Worm (Caenorhabditis elegans) whole organism, L3 larva: ENCODE measurements around the gene T28C12.2.

ENCODE experiments used
- R02D3.7 ChIP-seq: fragments of 150-350 bp; optimal IDR thresholded peaks from 2 replicates; lab custom pipeline; 2014; ENCODE audit warnings: missing biosample characterization, missing genetic modification characterization
- ama-1 ChIP-seq: fragments of 150-350 bp; optimal IDR thresholded peaks from 2 replicates; lab custom pipeline; 2018
- ceh-9 ChIP-seq: sonication (generic microtip); optimal IDR thresholded peaks from 2 replicates; lab custom pipeline; 2018; ENCODE audit warnings: missing biosample characterization, missing genetic modification characterization
- jun-1 ChIP-seq: fragments of 150-350 bp; optimal IDR thresholded peaks from 2 replicates; lab custom pipeline; 2014; ENCODE audit warnings: missing biosample characterization, missing genetic modification reagents, missing genetic modification characterization
- nhr-25 ChIP-seq: sonication (generic microtip); optimal IDR thresholded peaks from 2 replicates; lab custom pipeline; 2017; ENCODE audit warnings: missing biosample characterization, missing genetic modification characterization
- nhr-28 ChIP-seq: fragments of 150-350 bp; optimal IDR thresholded peaks from 2 replicates; lab custom pipeline; 2014; ENCODE audit warnings: missing biosample characterization, missing genetic modification characterization
- nhr-76 ChIP-seq: fragments of 150-350 bp; sonication (generic microtip); optimal IDR thresholded peaks from 5 replicates; lab custom pipeline; 2014; ENCODE audit warnings: missing biosample characterization, missing genetic modification characterization
- nhr-77 ChIP-seq: fragments of 150-350 bp; optimal IDR thresholded peaks from 2 replicates; lab custom pipeline; 2014; ENCODE audit warnings: missing biosample characterization, missing genetic modification characterization
- pha-4 ChIP-seq: fragments of 150-350 bp; optimal IDR thresholded peaks from 2 replicates; lab custom pipeline; 2014; ENCODE audit warnings: missing biosample characterization, missing genetic modification reagents, missing genetic modification characterization
- snpc-4 ChIP-seq: fragments of 150-350 bp; optimal IDR thresholded peaks from 2 replicates; lab custom pipeline; 2014; ENCODE audit warnings: missing biosample characterization, missing genetic modification characterization
- ztf-11 ChIP-seq: fragments of 150-350 bp; optimal IDR thresholded peaks from 2 replicates; lab custom pipeline; 2014; ENCODE audit warnings: missing biosample characterization, missing genetic modification characterization

ce11 chrV:6286343-6286742, 42.7 kb upstream of the T28C12.2 start, which contains the start of gene srn-1:
- TF ChIP-seq jun-1 (tag; lab: Kevin White, UChicago) (no peak), R02D3.7 (tag; lab: Kevin White, UChicago) (no peak), nhr-28 (tag; lab: Kevin White, UChicago) (no peak), nhr-77 (tag; lab: Kevin White, UChicago) (no peak), pha-4 (tag; lab: Kevin White, UChicago) (no peak), ceh-9 (no peak), snpc-4 (tag; lab: Kevin White, UChicago) (no peak), ama-1 (lab: Kevin White, UChicago) (no peak), ztf-11 (tag; lab: Kevin White, UChicago) (no peak), nhr-76 (tag; lab: Kevin White, UChicago) (no peak), nhr-25 (no peak)
